Fruit fly (Drosophila melanogaster): ENCODE data around the gene yl.

dm6 chrX:14247035-14247786 lies 54.2 kb downstream of the yl start, which contains the start of gene mud:
- TF ChIP-seq Dll (optimal IDR thresholded peaks at IDR 0.05) (no peak), usp (GFP tag; optimal IDR thresholded peaks at IDR 0.05) (no peak)
